Fruit fly (Drosophila melanogaster) whole organism, prepupa: Measurements from ENCODE around the gene CG11560.

Experiments
- Blimp-1 ChIP-seq: fragments of 200-800 bp; sonication (Bioruptor generic); optimal IDR thresholded peaks from 3 replicates; lab custom pipeline; 2017; ENCODE audit warnings: missing biosample characterization, missing genetic modification characterization, mild to moderate bottlenecking, moderate library complexity, missing genetic modification reagents
- CG10631 ChIP-seq: fragments of 200-800 bp; sonication (Bioruptor generic); optimal IDR thresholded peaks from 2 replicates; lab custom pipeline; 2016; ENCODE audit warnings: missing biosample characterization, missing genetic modification characterization
- CG10669 ChIP-seq: fragments of 200-800 bp; sonication (Bioruptor generic); optimal IDR thresholded peaks from 3 replicates; lab custom pipeline; 2018; ENCODE audit warnings: missing biosample characterization, mild to moderate bottlenecking, missing genetic modification characterization, moderate library complexity
- CG11294 ChIP-seq: fragments of 200-800 bp; sonication (Bioruptor generic); IDR thresholded peaks from 2 replicates; pipeline ENCODE4 v1.3.6; 2022; ENCODE audit warnings: missing biosample characterization, missing genetic modification characterization
- CG11762 ChIP-seq: fragments of 200-800 bp; sonication (Bioruptor generic); optimal IDR thresholded peaks from 3 replicates; lab custom pipeline; 2016; ENCODE audit warnings: missing biosample characterization, missing genetic modification characterization; ENCODE audit not compliant: insufficient read depth
- CG11902 ChIP-seq: fragments of 200-800 bp; sonication (Bioruptor generic); optimal IDR thresholded peaks from 3 replicates; lab custom pipeline; 2016; ENCODE audit warnings: missing biosample characterization, missing genetic modification characterization
- CG15336 ChIP-seq: fragments of 200-800 bp; sonication (Bioruptor generic); IDR thresholded peaks from 2 replicates; pipeline ENCODE4 v1.3.6; 2022; ENCODE audit warnings: missing biosample characterization, missing genetic modification characterization
- CG1621 ChIP-seq: fragments of 200-800 bp; sonication (Bioruptor generic); optimal IDR thresholded peaks from 3 replicates; lab custom pipeline; 2018; ENCODE audit warnings: missing biosample characterization, mild to moderate bottlenecking, missing genetic modification characterization
- CG16779 ChIP-seq: fragments of 200-800 bp; sonication (Bioruptor generic); optimal IDR thresholded peaks from 3 replicates; lab custom pipeline; 2017; ENCODE audit warnings: missing biosample characterization, mild to moderate bottlenecking, missing genetic modification characterization
- CG3032 ChIP-seq: fragments of 200-800 bp; optimal IDR thresholded peaks from 2 replicates; lab custom pipeline; 2019; ENCODE audit warnings: missing biosample characterization, mild to moderate bottlenecking, missing genetic modification characterization, moderate library complexity
- CG31627 ChIP-seq: fragments of 200-800 bp; sonication (Bioruptor generic); optimal IDR thresholded peaks from 3 replicates; lab custom pipeline; 2016; ENCODE audit warnings: missing biosample characterization, missing genetic modification characterization
- CG32006 ChIP-seq: fragments of 200-800 bp; sonication (Bioruptor generic); optimal IDR thresholded peaks from 3 replicates; lab custom pipeline; 2017; ENCODE audit warnings: missing biosample characterization, mild to moderate bottlenecking, missing genetic modification characterization
- CG34406 ChIP-seq: fragments of 200-800 bp; sonication (Bioruptor generic); optimal IDR thresholded peaks from 3 replicates; lab custom pipeline; 2016; ENCODE audit warnings: missing biosample characterization, missing genetic modification characterization
- CG3919 ChIP-seq: fragments of 200-800 bp; sonication (Bioruptor generic); optimal IDR thresholded peaks from 3 replicates; lab custom pipeline; 2016; ENCODE audit warnings: missing biosample characterization, missing genetic modification characterization
- CG4318 ChIP-seq: fragments of 200-800 bp; sonication (Bioruptor generic); optimal IDR thresholded peaks from 3 replicates; lab custom pipeline; 2017; ENCODE audit warnings: missing biosample characterization, mild to moderate bottlenecking, missing genetic modification characterization
- CG6163 ChIP-seq: fragments of 200-800 bp; sonication (Bioruptor generic); IDR thresholded peaks from 3 replicates; pipeline ENCODE4 v1.3.6; 2022; ENCODE audit warnings: missing biosample characterization, missing genetic modification characterization
- CG6276 ChIP-seq: fragments of 200-800 bp; sonication (Bioruptor generic); optimal IDR thresholded peaks from 2 replicates; lab custom pipeline; 2017; ENCODE audit warnings: missing biosample characterization, mild to moderate bottlenecking, missing genetic modification characterization
- CG6854 ChIP-seq: fragments of 200-800 bp; sonication (Bioruptor generic); optimal IDR thresholded peaks from 2 replicates; lab custom pipeline; 2017; ENCODE audit warnings: missing biosample characterization, mild to moderate bottlenecking, missing genetic modification characterization
- CG7368 ChIP-seq: fragments of 200-800 bp; sonication (Bioruptor generic); optimal IDR thresholded peaks from 3 replicates; lab custom pipeline; 2016; ENCODE audit warnings: missing biosample characterization, missing genetic modification characterization
- CG8632 ChIP-seq: fragments of 200-800 bp; sonication (Bioruptor generic); optimal IDR thresholded peaks from 3 replicates; lab custom pipeline; 2016; ENCODE audit warnings: missing biosample characterization, missing genetic modification characterization
- CG9139 ChIP-seq: fragments of 200-800 bp; sonication (Bioruptor generic); optimal IDR thresholded peaks from 3 replicates; lab custom pipeline; 2017; ENCODE audit warnings: missing biosample characterization, mild to moderate bottlenecking, missing genetic modification characterization
- Eip93F ChIP-seq: fragments of 200-800 bp; sonication (Bioruptor generic); optimal IDR thresholded peaks from 2 replicates; lab custom pipeline; 2016; ENCODE audit warnings: missing biosample characterization, mild to moderate bottlenecking, missing genetic modification characterization
- Ets21C ChIP-seq: fragments of 200-800 bp; sonication (Bioruptor generic); optimal IDR thresholded peaks from 3 replicates; lab custom pipeline; 2016; ENCODE audit warnings: missing biosample characterization, missing genetic modification characterization
- Ets96B ChIP-seq: fragments of 200-800 bp; optimal IDR thresholded peaks from 2 replicates; lab custom pipeline; 2019; ENCODE audit warnings: missing biosample characterization, mild to moderate bottlenecking, missing genetic modification characterization, moderate library complexity
- Gug ChIP-seq: fragments of 200-800 bp; sonication (Bioruptor generic); IDR thresholded peaks from 2 replicates; pipeline ENCODE4 v1.3.6; 2022; ENCODE audit warnings: missing biosample characterization, missing genetic modification characterization
- Hr38 ChIP-seq: sonication (Bioruptor generic); optimal IDR thresholded peaks from 2 replicates; lab custom pipeline; 2016; ENCODE audit warnings: missing biosample characterization, missing genetic modification characterization
- Hr4 ChIP-seq: fragments of 200-800 bp; sonication (Bioruptor generic); optimal IDR thresholded peaks from 3 replicates; lab custom pipeline; 2016; ENCODE audit warnings: missing biosample characterization, missing genetic modification characterization
- Lpt ChIP-seq: fragments of 200-800 bp; sonication (Bioruptor generic); optimal IDR thresholded peaks from 3 replicates; lab custom pipeline; 2016; ENCODE audit warnings: missing biosample characterization, missing genetic modification characterization
- OdsH ChIP-seq: fragments of 200-800 bp; sonication (Bioruptor generic); optimal IDR thresholded peaks from 3 replicates; lab custom pipeline; 2016; ENCODE audit warnings: missing biosample characterization, missing genetic modification characterization
- Smox ChIP-seq: fragments of 200-800 bp; sonication (Bioruptor generic); optimal IDR thresholded peaks from 3 replicates; lab custom pipeline; 2016; ENCODE audit warnings: missing biosample characterization, missing genetic modification characterization
- Sox14 ChIP-seq: fragments of 200-800 bp; sonication (Bioruptor generic); optimal IDR thresholded peaks from 3 replicates; lab custom pipeline; 2016; ENCODE audit warnings: missing biosample characterization, missing genetic modification characterization
- Sox15 ChIP-seq: fragments of 200-800 bp; sonication (Bioruptor generic); optimal IDR thresholded peaks from 3 replicates; lab custom pipeline; 2016; ENCODE audit warnings: missing biosample characterization, missing genetic modification characterization
- achi ChIP-seq: fragments of 200-800 bp; sonication (Bioruptor generic); optimal IDR thresholded peaks from 3 replicates; lab custom pipeline; 2016; ENCODE audit warnings: missing biosample characterization, missing genetic modification characterization
- acj6 ChIP-seq: fragments of 200-800 bp; sonication (Bioruptor generic); optimal IDR thresholded peaks from 3 replicates; lab custom pipeline; 2016; ENCODE audit warnings: missing biosample characterization, missing genetic modification characterization
- cyc ChIP-seq: fragments of 200-800 bp; sonication (Bioruptor generic); optimal IDR thresholded peaks from 3 replicates; lab custom pipeline; 2016; ENCODE audit warnings: missing biosample characterization, missing genetic modification characterization
- dac ChIP-seq: fragments of 200-800 bp; sonication (Bioruptor generic); optimal IDR thresholded peaks from 2 replicates; lab custom pipeline; 2017; ENCODE audit warnings: missing biosample characterization, mild to moderate bottlenecking, missing genetic modification characterization
- dsx ChIP-seq: fragments of 200-800 bp; optimal IDR thresholded peaks from 3 replicates; lab custom pipeline; 2019; ENCODE audit warnings: missing biosample characterization, mild to moderate bottlenecking, missing genetic modification characterization, moderate library complexity; ENCODE audit not compliant: poor library complexity, severe bottlenecking
- eg ChIP-seq: fragments of 200-800 bp; sonication (Bioruptor generic); IDR thresholded peaks from 3 replicates; pipeline ENCODE4 v1.3.6; 2022; ENCODE audit warnings: missing biosample characterization, missing genetic modification characterization
- esn ChIP-seq: fragments of 200-800 bp; sonication (Bioruptor generic); optimal IDR thresholded peaks from 2 replicates; lab custom pipeline; 2016; ENCODE audit warnings: missing biosample characterization, mild to moderate bottlenecking, missing genetic modification characterization, moderate library complexity
- fd85E ChIP-seq: fragments of 200-800 bp; sonication (Bioruptor generic); optimal IDR thresholded peaks from 3 replicates; lab custom pipeline; 2016; ENCODE audit warnings: missing biosample characterization, missing genetic modification characterization
- fkh ChIP-seq: fragments of 200-800 bp; sonication (Bioruptor generic); optimal IDR thresholded peaks from 3 replicates; lab custom pipeline; 2017; ENCODE audit warnings: missing biosample characterization, mild to moderate bottlenecking, missing genetic modification characterization, moderate library complexity
- lz ChIP-seq: fragments of 200-800 bp; sonication (Bioruptor generic); optimal IDR thresholded peaks from 3 replicates; lab custom pipeline; 2016; ENCODE audit warnings: missing biosample characterization, missing genetic modification characterization
- net ChIP-seq: fragments of 200-800 bp; sonication (Bioruptor generic); optimal IDR thresholded peaks from 3 replicates; lab custom pipeline; 2016; ENCODE audit warnings: missing biosample characterization, missing genetic modification characterization
- pdm3 ChIP-seq: fragments of 200-800 bp; sonication (Bioruptor generic); optimal IDR thresholded peaks from 3 replicates; lab custom pipeline; 2016; ENCODE audit warnings: missing biosample characterization, missing genetic modification characterization
- salr ChIP-seq, 2 experiments: fragments of 200-800 bp; sonication (Bioruptor generic); optimal IDR thresholded peaks; 3 replicates each; lab custom pipeline; 2016 to 2018; ENCODE audit warnings: missing biosample characterization in 2 of 2, missing genetic modification characterization in 2 of 2, mild to moderate bottlenecking in 1 of 2
- spab ChIP-seq: fragments of 200-800 bp; sonication (Bioruptor generic); optimal IDR thresholded peaks from 2 replicates; lab custom pipeline; 2017; ENCODE audit warnings: missing biosample characterization, mild to moderate bottlenecking, missing genetic modification characterization, missing genetic modification reagents
- topi ChIP-seq: fragments of 200-800 bp; sonication (Bioruptor generic); optimal IDR thresholded peaks from 3 replicates; lab custom pipeline; 2016; ENCODE audit warnings: missing biosample characterization, missing genetic modification characterization
- vri ChIP-seq: fragments of 200-800 bp; sonication (Bioruptor generic); optimal IDR thresholded peaks from 3 replicates; lab custom pipeline; 2016; ENCODE audit warnings: missing biosample characterization, mild to moderate bottlenecking, missing genetic modification characterization

CG11560 gene

DNA sequence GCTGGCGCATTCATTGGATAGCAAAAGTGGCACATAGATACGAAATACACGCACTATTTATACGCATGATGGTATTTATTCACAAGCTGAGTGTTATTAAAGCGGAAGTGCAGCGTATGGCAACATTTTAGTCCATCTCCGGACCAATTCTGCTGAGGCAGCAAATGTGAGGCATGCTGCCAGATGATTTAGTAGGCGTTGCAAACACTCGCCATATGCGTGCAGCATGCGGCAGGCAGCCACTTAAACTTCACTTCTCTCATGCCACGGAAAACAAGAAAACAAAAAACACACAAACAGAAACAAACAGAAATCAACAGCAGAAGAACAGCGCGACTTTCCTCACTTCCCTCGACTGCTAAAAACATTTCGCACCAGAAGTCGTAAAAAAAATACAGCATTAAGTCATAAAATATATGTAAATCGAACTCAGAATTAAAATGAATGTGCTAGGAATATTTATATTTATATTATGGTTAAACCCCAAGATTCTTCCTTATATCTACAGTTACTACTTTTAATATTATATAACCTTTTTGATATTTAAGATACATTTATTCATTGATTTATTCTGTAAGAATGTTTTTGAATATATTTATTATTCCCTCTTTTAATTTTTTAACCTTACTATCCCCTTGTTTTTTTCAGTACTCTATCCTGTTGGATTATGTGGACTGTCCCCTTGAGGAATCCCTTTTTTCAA is 20.3 kb upstream of the CG11560 start (continued):
- TF ChIP-seq Hr4 (GFP tag; lab: Kevin White, UChicago) (no peak), fkh (GFP tag; lab: Kevin White, UChicago) (no peak), salr (GFP tag; optimal IDR thresholded peaks at IDR 0.05; lab: Kevin White, UChicago) (no peak), CG6163 (no peak), pdm3 (no peak), CG3919 (GFP tag; lab: Kevin White, UChicago) (peak; percentile 25), lz (GFP tag; lab: Kevin White, UChicago) (no peak), Sox14 (no peak), Gug (GFP tag; lab: Robert Waterston, UW) (no peak), dac (GFP tag; lab: Kevin White, UChicago) (no peak), fd85E (no peak), Blimp-1 (GFP tag; lab: Kevin White, UChicago) (no peak), esn (GFP tag; lab: Kevin White, UChicago) (peak; percentile 48), eg (GFP tag; lab: Robert Waterston, UW) (no peak), CG11294 (GFP tag; lab: Robert Waterston, UW) (no peak), spab (GFP tag; lab: Kevin White, UChicago) (peak; percentile 53), CG16779 (tag; lab: Kevin White, UChicago) (no peak), CG32006 (GFP tag; lab: Kevin White, UChicago) (no peak), Smox (GFP tag; lab: Kevin White, UChicago) (peak; percentile 21), CG8632 (GFP tag; lab: Kevin White, UChicago) (peak; percentile 47), CG7368 (GFP tag; lab: Kevin White, UChicago) (no peak)

DNA sequence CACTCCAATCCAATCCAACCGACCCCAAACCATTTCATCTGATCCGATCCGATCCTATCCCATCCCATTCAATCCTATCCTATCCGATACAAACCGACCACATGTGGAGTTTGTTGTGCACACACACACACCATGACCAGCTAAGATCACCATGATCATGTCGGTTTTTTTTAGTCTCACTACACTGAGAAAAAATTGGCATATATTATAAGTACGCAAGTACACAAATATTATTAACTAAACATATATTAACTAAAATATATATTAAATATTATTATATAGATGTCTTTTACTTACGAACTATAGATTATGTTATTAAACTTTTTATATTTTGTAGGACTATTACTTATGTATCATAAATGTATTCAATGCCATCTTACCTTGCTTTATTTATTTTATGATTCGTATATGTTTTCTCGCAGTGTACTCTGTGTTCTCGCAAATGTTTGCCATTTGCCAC is 17.9 kb upstream of the CG11560 start:
- TF ChIP-seq OdsH (GFP tag; lab: Kevin White, UChicago) (peak; percentile 71), CG15336 (GFP tag; lab: Robert Waterston, UW) (peak; percentile 82), acj6 (GFP tag; lab: Kevin White, UChicago) (peak; percentile 59), topi (GFP tag; lab: Kevin White, UChicago) (peak; percentile 14), fkh (GFP tag; lab: Kevin White, UChicago) (no peak), CG32006 (GFP tag; lab: Kevin White, UChicago) (peak; percentile 87), CG11762 (GFP tag; lab: Kevin White, UChicago) (peak; percentile 46), achi (GFP tag; lab: Kevin White, UChicago) (peak; percentile 73), spab (GFP tag; lab: Kevin White, UChicago) (peak; percentile 59), CG4318 (GFP tag; lab: Kevin White, UChicago) (peak; percentile 67), net (GFP tag; lab: Kevin White, UChicago) (peak; percentile 61), CG10631 (GFP tag; lab: Kevin White, UChicago) (peak; percentile 68), CG10669 (GFP tag; lab: Kevin White, UChicago) (peak; percentile 55), CG8632 (GFP tag; lab: Kevin White, UChicago) (peak; percentile 67), Ets96B (tag; lab: Kevin White, UChicago) (peak; percentile 81), pdm3 (peak; percentile 17), CG9139 (GFP tag; lab: Kevin White, UChicago) (peak; percentile 46), CG11902 (GFP tag; lab: Kevin White, UChicago) (no peak), Hr38 (GFP tag; lab: Kevin White, UChicago) (no peak), salr (GFP tag; optimal IDR thresholded peaks at IDR 0.05; lab: Kevin White, UChicago) (peak in 1 of 2 experiments; percentile 72), Lpt (GFP tag; lab: Kevin White, UChicago) (peak; percentile 55), Blimp-1 (GFP tag; lab: Kevin White, UChicago) (no peak), vri (GFP tag; lab: Kevin White, UChicago) (no peak), CG34406 (peak; percentile 64), Sox15 (GFP tag; lab: Kevin White, UChicago) (peak; percentile 14), dsx (GFP tag; lab: Kevin White, UChicago) (peak; percentile 81), Eip93F (GFP tag; lab: Kevin White, UChicago) (no peak), Gug (GFP tag; lab: Robert Waterston, UW) (peak; percentile 45), Ets21C (GFP tag; lab: Kevin White, UChicago) (no peak), CG6854 (GFP tag; lab: Kevin White, UChicago) (no peak), CG7368 (GFP tag; lab: Kevin White, UChicago) (peak; percentile 2), CG1621 (tag; lab: Kevin White, UChicago) (no peak), cyc (GFP tag; lab: Kevin White, UChicago) (no peak), CG3032 (tag; lab: Kevin White, UChicago) (peak; percentile 80), CG6276 (GFP tag; lab: Kevin White, UChicago) (peak; percentile 63), CG31627 (GFP tag; lab: Kevin White, UChicago) (no peak)
